Fruit fly (Drosophila melanogaster): Measurements from ENCODE around the gene CG9259.

The CG9259 gene

dm6 chr2L:21071435-21071834 is 17.7 kb upstream of the CG9259 start, which contains the start of gene CG9265 (continued):
- TF ChIP-seq CG2120 (GFP tag; optimal IDR thresholded peaks at IDR 0.05), result peak; percentile 46
- no peak for TF ChIP-seq CG7372 (GFP tag; IDR thresholded peaks at IDR 0.05)
- no peak for TF ChIP-seq CG31224 (GFP tag; IDR thresholded peaks at IDR 0.05)
- peak; percentile 42 for TF ChIP-seq Rfx (GFP tag; IDR thresholded peaks at IDR 0.05)
- TF ChIP-seq HmgD (GFP tag; optimal IDR thresholded peaks at IDR 0.05), result no peak
- no peak for TF ChIP-seq so (GFP tag; IDR thresholded peaks at IDR 0.05)
- TF ChIP-seq pita (GFP tag; optimal IDR thresholded peaks at IDR 0.05), result no peak
- no peak for TF ChIP-seq Elba2 (GFP tag; optimal IDR thresholded peaks at IDR 0.05)
- no peak for TF ChIP-seq zen2 (GFP tag; IDR thresholded peaks at IDR 0.05; ENCODE audit: partially characterized antibody)
- peak; percentile 0 for TF ChIP-seq ems (GFP tag; optimal IDR thresholded peaks at IDR 0.05)
- TF ChIP-seq fu2 (GFP tag; optimal IDR thresholded peaks at IDR 0.05), result no peak
- no peak for TF ChIP-seq CG1647 (GFP tag; optimal IDR thresholded peaks at IDR 0.05)
- TF ChIP-seq CG11695 (GFP tag; IDR thresholded peaks at IDR 0.05), result no peak
- TF ChIP-seq E2f1 (GFP tag; IDR thresholded peaks at IDR 0.05), result no peak
- TF ChIP-seq her (GFP tag; optimal IDR thresholded peaks at IDR 0.05), result no peak
- no peak for TF ChIP-seq croc (GFP tag; conservative IDR thresholded peaks at IDR 0.05)
- TF ChIP-seq sens-2 (GFP tag; IDR thresholded peaks at IDR 0.05), result no peak
- TF ChIP-seq ewg (GFP tag; optimal IDR thresholded peaks at IDR 0.05), result peak; percentile 91
- TF ChIP-seq CG10654 (GFP tag; optimal IDR thresholded peaks at IDR 0.05), result no peak
- no peak for TF ChIP-seq CG9215 (GFP tag; IDR thresholded peaks at IDR 0.05)
- TF ChIP-seq CG6791 (GFP tag; IDR thresholded peaks at IDR 0.05; ENCODE audit: partially characterized antibody), result no peak
- TF ChIP-seq CG34376 (GFP tag; optimal IDR thresholded peaks at IDR 0.05), result no peak
- TF ChIP-seq Dll (GFP tag; IDR thresholded peaks at IDR 0.05; ENCODE audit: partially characterized antibody), result no peak
- TF ChIP-seq ab (GFP tag; optimal IDR thresholded peaks at IDR 0.05), result no peak
- TF ChIP-seq MTF-1 (GFP tag; optimal IDR thresholded peaks at IDR 0.05; ENCODE audit: borderline replicate concordance), result no peak
- no peak for TF ChIP-seq trem (tag; optimal IDR thresholded peaks at IDR 0.05)
- peak; percentile 10 for TF ChIP-seq CG12155 (GFP tag; optimal IDR thresholded peaks at IDR 0.05)
- 0 out of 3 replicates have a peak, but pooled peaks have one; percentile 25 for TF ChIP-seq Dbx (GFP tag; IDR thresholded peaks at IDR 0.05)
- no peak for TF ChIP-seq fd3F (GFP tag; optimal IDR thresholded peaks at IDR 0.05)
- no peak for TF ChIP-seq CG11504 (tag; optimal IDR thresholded peaks at IDR 0.05)
- no peak for TF ChIP-seq CG8944 (GFP tag; optimal IDR thresholded peaks at IDR 0.05)
- TF ChIP-seq CG16863 (GFP tag; optimal IDR thresholded peaks at IDR 0.05), result no peak
- no peak for TF ChIP-seq CG3281 (GFP tag; optimal IDR thresholded peaks at IDR 0.05)
- TF ChIP-seq Dad (GFP tag; optimal IDR thresholded peaks at IDR 0.05), result no peak
- no peak for TF ChIP-seq CG7928 (GFP tag; optimal IDR thresholded peaks at IDR 0.05)
- TF ChIP-seq ranshi (GFP tag; IDR thresholded peaks at IDR 0.05), result no peak
- no peak for TF ChIP-seq pfk (GFP tag; optimal IDR thresholded peaks at IDR 0.05)
- no peak for TF ChIP-seq CG5953 (GFP tag; IDR thresholded peaks at IDR 0.05)
- TF ChIP-seq Stat92E (GFP tag; optimal IDR thresholded peaks at IDR 0.05), result no peak
- no peak for TF ChIP-seq lov (optimal IDR thresholded peaks at IDR 0.05)
- TF ChIP-seq lov (GFP tag; IDR thresholded peaks at IDR 0.05), result no peak
- no peak for TF ChIP-seq Aef1 (GFP tag; IDR thresholded peaks at IDR 0.05)
- no peak for TF ChIP-seq z (GFP tag; IDR thresholded peaks at IDR 0.05)
- no peak for TF ChIP-seq dysf (GFP tag; IDR thresholded peaks at IDR 0.05)
- no peak for TF ChIP-seq CG12104 (GFP tag; optimal IDR thresholded peaks at IDR 0.05)
- TF ChIP-seq row (GFP tag; IDR thresholded peaks at IDR 0.05), result peak; percentile 64
- TF ChIP-seq H2.0 (GFP tag; IDR thresholded peaks at IDR 0.05), result no peak
- no peak for TF ChIP-seq rib (GFP tag; IDR thresholded peaks at IDR 0.05)
- no peak for TF ChIP-seq tin (GFP tag; optimal IDR thresholded peaks at IDR 0.05)
- no peak for TF ChIP-seq Ravus (GFP tag; IDR thresholded peaks at IDR 0.05)
- TF ChIP-seq nmo (GFP tag; optimal IDR thresholded peaks at IDR 0.05), result no peak
- no peak for TF ChIP-seq Rx (GFP tag; IDR thresholded peaks at IDR 0.05)
- TF ChIP-seq Mrtf (GFP tag; IDR thresholded peaks at IDR 0.05), result no peak

All from whole organism, embryonic.